Worm (Caenorhabditis elegans) whole organism, L2 larva: ENCODE measurements around the gene dao-3.

Experiments
- elt-3 ChIP-seq: sonication (generic microtip); optimal IDR thresholded peaks from 2 replicates; lab custom pipeline; 2017; ENCODE audit warnings: missing biosample characterization, missing genetic modification characterization
- fos-1 ChIP-seq: fragments of 150-350 bp; optimal IDR thresholded peaks from 2 replicates; lab custom pipeline; 2014; ENCODE audit warnings: missing biosample characterization, missing genetic modification characterization
- mab-5 ChIP-seq: fragments of 150-350 bp; optimal IDR thresholded peaks from 2 replicates; lab custom pipeline; 2014; ENCODE audit warnings: missing biosample characterization, missing genetic modification characterization
- zag-1 ChIP-seq: fragments of 150-350 bp; optimal IDR thresholded peaks from 2 replicates; lab custom pipeline; 2014; ENCODE audit warnings: missing biosample characterization, missing genetic modification characterization

ce11 chrX:8107921-8108320 is 21.6 kb upstream of the dao-3 start, which contains the start of gene K07E3.9:
- TF ChIP-seq zag-1 (tag; lab: Kevin White, UChicago) = no peak
- no peak for TF ChIP-seq mab-5 (tag; lab: Kevin White, UChicago)
- TF ChIP-seq elt-3 (tag; lab: Kevin White, UChicago) = no peak
- no peak for TF ChIP-seq fos-1 (tag; lab: Kevin White, UChicago)
